Fruit fly (Drosophila melanogaster) whole organism, embryonic: ENCODE results near the gene nod.

Experiments used
- Ada2b ChIP-seq: fragments of 200-800 bp; sonication (Bioruptor generic); IDR thresholded peaks from 2 replicates; pipeline ENCODE4 v1.3.6; 2022; ENCODE audit warnings: missing biosample characterization, missing genetic modification characterization
- Awh ChIP-seq: fragments of 200-800 bp; sonication (Bioruptor generic); IDR thresholded peaks from 2 replicates; pipeline ENCODE4, ENCODE4 v1.3.6; 2022; ENCODE audit warnings: missing biosample characterization, missing genetic modification characterization
- Blimp-1 ChIP-seq: fragments of 200-800 bp; sonication (Bioruptor generic); optimal IDR thresholded peaks from 3 replicates; lab custom pipeline; 2018; ENCODE audit warnings: missing biosample characterization, missing genetic modification characterization, mild to moderate bottlenecking, moderate library complexity, missing genetic modification reagents
- BtbVII ChIP-seq: fragments of 200-800 bp; sonication (Bioruptor generic); optimal IDR thresholded peaks from 3 replicates; lab custom pipeline; 2017; ENCODE audit warnings: missing biosample characterization, mild to moderate bottlenecking, missing genetic modification characterization
- CG10431 ChIP-seq: fragments of 200-800 bp; sonication (Bioruptor generic); optimal IDR thresholded peaks from 3 replicates; lab custom pipeline; 2018; ENCODE audit warnings: missing biosample characterization, mild to moderate bottlenecking, missing genetic modification characterization
- CG11504 ChIP-seq: fragments of 200-800 bp; sonication (Bioruptor generic); optimal IDR thresholded peaks from 3 replicates; lab custom pipeline; 2019; ENCODE audit warnings: missing biosample characterization, mild to moderate bottlenecking, missing genetic modification characterization, moderate library complexity
- CG11723 ChIP-seq: fragments of 200-800 bp; sonication (Bioruptor generic); optimal IDR thresholded peaks from 2 replicates; lab custom pipeline; 2017; ENCODE audit warnings: missing biosample characterization, mild to moderate bottlenecking, missing genetic modification characterization
- CG13624 ChIP-seq: fragments of 200-800 bp; sonication (Bioruptor generic); optimal IDR thresholded peaks from 2 replicates; lab custom pipeline; 2016; ENCODE audit warnings: missing biosample characterization, missing genetic modification characterization
- CG13894 ChIP-seq: fragments of 200-800 bp; sonication (Bioruptor generic); optimal IDR thresholded peaks from 3 replicates; lab custom pipeline; 2018; ENCODE audit warnings: missing biosample characterization, mild to moderate bottlenecking, missing genetic modification characterization, moderate library complexity
- CG15011 ChIP-seq: fragments of 200-800 bp; sonication (Bioruptor generic); optimal IDR thresholded peaks from 3 replicates; lab custom pipeline; 2018; ENCODE audit warnings: missing biosample characterization, mild to moderate bottlenecking, missing genetic modification characterization
- CG15696 ChIP-seq: fragments of 200-800 bp; sonication (Bioruptor generic); optimal IDR thresholded peaks from 2 replicates; lab custom pipeline; 2019; ENCODE audit warnings: missing biosample characterization, mild to moderate bottlenecking, missing genetic modification characterization, moderate library complexity
- CG2678 ChIP-seq: fragments of 200-800 bp; sonication (Bioruptor generic); optimal IDR thresholded peaks from 3 replicates; lab custom pipeline; 2019; ENCODE audit warnings: missing biosample characterization, mild to moderate bottlenecking, missing genetic modification characterization, moderate library complexity
- CG34224 ChIP-seq: fragments of 200-800 bp; sonication (Bioruptor generic); IDR thresholded peaks from 3 replicates; pipeline ENCODE4 v1.3.6; 2022; ENCODE audit warnings: missing biosample characterization, missing genetic modification characterization; ENCODE audit not compliant: partially characterized antibody
- CG34376 ChIP-seq: fragments of 200-800 bp; sonication (Bioruptor generic); optimal IDR thresholded peaks from 2 replicates; lab custom pipeline; 2018; ENCODE audit warnings: missing biosample characterization, mild to moderate bottlenecking, missing genetic modification characterization
- CG4854 ChIP-seq: fragments of 200-800 bp; sonication (Bioruptor generic); optimal IDR thresholded peaks from 2 replicates; lab custom pipeline; 2016; ENCODE audit warnings: missing biosample characterization, missing genetic modification characterization, inconsistent platforms
- CG6272 ChIP-seq: fragments of 200-800 bp; sonication (Bioruptor generic); IDR thresholded peaks from 2 replicates; pipeline ENCODE4 v1.3.6; 2022; ENCODE audit warnings: missing biosample characterization, missing genetic modification characterization
- CG6791 ChIP-seq: fragments of 200-800 bp; sonication (Bioruptor generic); IDR thresholded peaks from 3 replicates; pipeline ENCODE4 v1.3.6; 2022; ENCODE audit warnings: missing biosample characterization, missing genetic modification characterization; ENCODE audit not compliant: partially characterized antibody
- CG7271 ChIP-seq: fragments of 200-800 bp; sonication (Bioruptor generic); optimal IDR thresholded peaks from 2 replicates; lab custom pipeline; 2018; ENCODE audit warnings: missing biosample characterization, mild to moderate bottlenecking, missing genetic modification characterization, moderate library complexity
- CG7556 ChIP-seq: fragments of 200-800 bp; sonication (Bioruptor generic); optimal IDR thresholded peaks from 2 replicates; lab custom pipeline; 2017; ENCODE audit warnings: missing biosample characterization, mild to moderate bottlenecking, missing genetic modification characterization
- CG8359 ChIP-seq: fragments of 200-800 bp; sonication (Bioruptor generic); optimal IDR thresholded peaks from 2 replicates; lab custom pipeline; 2017; ENCODE audit warnings: missing biosample characterization, mild to moderate bottlenecking, missing genetic modification characterization, borderline replicate concordance
- Camta ChIP-seq: fragments of 200-800 bp; sonication (Bioruptor generic); optimal IDR thresholded peaks from 2 replicates; lab custom pipeline; 2016; ENCODE audit warnings: missing biosample characterization, missing genetic modification characterization
- Elba2 ChIP-seq: fragments of 200-800 bp; sonication (Bioruptor generic); optimal IDR thresholded peaks from 3 replicates; lab custom pipeline; 2016; ENCODE audit warnings: missing biosample characterization, missing genetic modification characterization
- Ets97D ChIP-seq: fragments of 200-800 bp; sonication (Bioruptor generic); optimal IDR thresholded peaks from 3 replicates; lab custom pipeline; 2016; ENCODE audit warnings: missing biosample characterization, missing genetic modification characterization
- GATAe ChIP-seq: fragments of 200-800 bp; sonication (Bioruptor generic); conservative IDR thresholded peaks from 2 replicates; pipeline ENCODE4 v1.3.6; 2022; ENCODE audit warnings: missing biosample characterization, missing genetic modification characterization
- HLHmδ ChIP-seq: fragments of 200-800 bp; sonication (Bioruptor generic); optimal IDR thresholded peaks from 2 replicates; lab custom pipeline; 2018; ENCODE audit warnings: missing biosample characterization, mild to moderate bottlenecking, missing genetic modification characterization, moderate library complexity
- Hr3 ChIP-seq: fragments of 200-800 bp; sonication (Bioruptor generic); optimal IDR thresholded peaks from 3 replicates; lab custom pipeline; 2016; ENCODE audit warnings: missing biosample characterization, missing genetic modification characterization
- Myb ChIP-seq: fragments of 200-800 bp; sonication (Bioruptor generic); optimal IDR thresholded peaks from 2 replicates; lab custom pipeline; 2016; ENCODE audit warnings: missing biosample characterization, missing genetic modification characterization
- Rx ChIP-seq: fragments of 200-800 bp; sonication (Bioruptor generic); IDR thresholded peaks from 2 replicates; pipeline ENCODE4 v1.3.6; 2022; ENCODE audit warnings: missing biosample characterization, missing genetic modification characterization
- Side ChIP-seq: fragments of 200-800 bp; sonication (Bioruptor generic); optimal IDR thresholded peaks from 2 replicates; lab custom pipeline; 2016; ENCODE audit warnings: missing biosample characterization, missing genetic modification characterization
- Six4 ChIP-seq: fragments of 200-800 bp; sonication (Bioruptor generic); optimal IDR thresholded peaks from 2 replicates; lab custom pipeline; 2016; ENCODE audit warnings: missing biosample characterization, missing genetic modification characterization
- Spps ChIP-seq: fragments of 200-800 bp; sonication (Bioruptor generic); optimal IDR thresholded peaks from 2 replicates; lab custom pipeline; 2018; ENCODE audit warnings: missing biosample characterization, mild to moderate bottlenecking, missing genetic modification characterization
- al ChIP-seq: fragments of 200-800 bp; sonication (Bioruptor generic); IDR thresholded peaks from 2 replicates; pipeline ENCODE4 v1.3.6; 2022; ENCODE audit warnings: missing biosample characterization, missing genetic modification characterization
- da ChIP-seq: fragments of 200-800 bp; sonication (Bioruptor generic); optimal IDR thresholded peaks from 2 replicates; lab custom pipeline; 2016; ENCODE audit warnings: missing biosample characterization, missing genetic modification characterization
- dmrt11E ChIP-seq: fragments of 200-800 bp; sonication (Bioruptor generic); optimal IDR thresholded peaks from 3 replicates; lab custom pipeline; 2018; ENCODE audit warnings: missing biosample characterization, mild to moderate bottlenecking, missing genetic modification characterization, moderate library complexity
- eve ChIP-seq, 2 experiments: fragments of >200 bp; optimal IDR thresholded peaks; 2 replicates each; lab custom pipeline; 2017; ENCODE audit warnings: missing biosample characterization in 2 of 2, missing genetic modification characterization in 2 of 2
- gem ChIP-seq: fragments of 200-800 bp; sonication (Bioruptor generic); optimal IDR thresholded peaks from 2 replicates; lab custom pipeline; 2019; ENCODE audit warnings: missing biosample characterization, mild to moderate bottlenecking, missing genetic modification characterization, moderate library complexity
- hth ChIP-seq: fragments of >200 bp; optimal IDR thresholded peaks from 2 replicates; lab custom pipeline; 2017; ENCODE audit warnings: inconsistent platforms
- insv ChIP-seq, 2 experiments: fragments of 200-800 bp; sonication (Bioruptor generic); optimal IDR thresholded peaks; 3 replicates each; lab custom pipeline; 2016 to 2018; ENCODE audit warnings: missing biosample characterization in 2 of 2, missing genetic modification characterization in 2 of 2
- nom ChIP-seq: fragments of 200-800 bp; sonication (Bioruptor generic); optimal IDR thresholded peaks from 2 replicates; lab custom pipeline; 2017; ENCODE audit warnings: missing biosample characterization, missing genetic modification characterization, mild to moderate bottlenecking, moderate library complexity, missing genetic modification reagents
- pita ChIP-seq: fragments of 200-800 bp; sonication (Bioruptor generic); optimal IDR thresholded peaks from 2 replicates; lab custom pipeline; 2017; ENCODE audit warnings: missing biosample characterization, mild to moderate bottlenecking, missing genetic modification characterization
- psq ChIP-seq: fragments of 200-800 bp; sonication (Bioruptor generic); optimal IDR thresholded peaks from 2 replicates; lab custom pipeline; 2017; ENCODE audit warnings: missing biosample characterization, missing genetic modification characterization
- sens ChIP-seq: fragments of 200-800 bp; sonication (Bioruptor generic); peaks from one replicate; lab custom pipeline; 2016; ENCODE audit warnings: missing biosample characterization, missing genetic modification characterization
- sisA ChIP-seq: fragments of 200-800 bp; sonication (Bioruptor generic); IDR thresholded peaks from 2 replicates; pipeline ENCODE4 v1.3.6; 2022; ENCODE audit warnings: missing biosample characterization, missing genetic modification characterization
- stwl ChIP-seq: fragments of 200-800 bp; sonication (Bioruptor generic); optimal IDR thresholded peaks from 3 replicates; lab custom pipeline; 2018; ENCODE audit warnings: missing biosample characterization, mild to moderate bottlenecking, missing genetic modification characterization, moderate library complexity
- tap ChIP-seq: fragments of 200-800 bp; optimal IDR thresholded peaks from 3 replicates; lab custom pipeline; 2019; ENCODE audit warnings: missing biosample characterization, mild to moderate bottlenecking, missing genetic modification characterization, moderate library complexity
- tna ChIP-seq: fragments of 200-800 bp; sonication (Bioruptor generic); IDR thresholded peaks from 2 replicates; pipeline ENCODE4 v1.3.6; 2022; ENCODE audit warnings: missing biosample characterization, missing genetic modification characterization; ENCODE audit not compliant: partially characterized antibody
- unpg ChIP-seq: fragments of 200-800 bp; sonication (Bioruptor generic); optimal IDR thresholded peaks from 3 replicates; lab custom pipeline; 2018; ENCODE audit warnings: missing biosample characterization, mild to moderate bottlenecking, missing genetic modification characterization, moderate library complexity
- wor ChIP-seq: fragments of 200-800 bp; sonication (Bioruptor generic); IDR thresholded peaks from 2 replicates; pipeline ENCODE4 v1.3.6; 2022; ENCODE audit warnings: missing biosample characterization, missing genetic modification characterization
- zf30C ChIP-seq: fragments of 200-800 bp; sonication (Bioruptor generic); optimal IDR thresholded peaks from 3 replicates; lab custom pipeline; 2018; ENCODE audit warnings: missing biosample characterization, mild to moderate bottlenecking, missing genetic modification characterization
- zfh1 ChIP-seq: fragments of 200-800 bp; sonication (Bioruptor generic); IDR thresholded peaks from 3 replicates; pipeline ENCODE4 v1.3.6; 2022; ENCODE audit warnings: missing biosample characterization, missing genetic modification characterization

nod gene

dm6 chrX:11628986-11629571 is 48.5 kb downstream of the nod start (continued):
- TF ChIP-seq unpg (GFP tag; lab: Kevin White, UChicago) (peak; percentile 68), CG7556 (GFP tag; lab: Kevin White, UChicago) (peak; percentile 52), zf30C (peak; percentile 70), HLHmδ (no peak), al (GFP tag; lab: Robert Waterston, UW) (no peak), tna (GFP tag; lab: Robert Waterston, UW) (no peak), psq (peak; percentile 29), zfh1 (GFP tag; lab: Robert Waterston, UW) (peak; percentile 81), CG4854 (GFP tag; lab: Kevin White, UChicago) (no peak), CG8359 (GFP tag; lab: Kevin White, UChicago) (peak; percentile 23), GATAe (GFP tag; lab: Robert Waterston, UW) (no peak), Myb (GFP tag; lab: Kevin White, UChicago) (no peak), CG6272 (GFP tag; lab: Robert Waterston, UW) (0 out of 2 replicates have a peak, but pooled peaks have one; percentile 30), CG13894 (no peak), CG13624 (no peak), CG34376 (GFP tag; lab: Kevin White, UChicago) (no peak), CG15696 (peak; percentile 39), Awh (GFP tag; lab: Robert Waterston, UW) (peak; percentile 71), Spps (peak; percentile 67), stwl (peak; percentile 21), insv (GFP tag; optimal IDR thresholded peaks at IDR 0.05; lab: Kevin White, UChicago) (no peak), eve (GFP tag; optimal IDR thresholded peaks at IDR 0.05; lab: Kevin White, UChicago) (peak in 1 of 2 experiments; percentile 80), Side (GFP tag; lab: Kevin White, UChicago) (no peak), Ada2b (peak; percentile 54), CG6791 (no peak), CG11723 (peak; percentile 28), CG10431 (GFP tag; lab: Kevin White, UChicago) (peak; percentile 1), da (GFP tag; lab: Kevin White, UChicago) (no peak), Blimp-1 (GFP tag; lab: Kevin White, UChicago) (peak; percentile 73), Elba2 (GFP tag; lab: Kevin White, UChicago) (no peak), Camta (peak; percentile 48), Rx (GFP tag; lab: Robert Waterston, UW) (peak; percentile 63; the same call in 1 of the 2 replicates), nom (GFP tag; lab: Kevin White, UChicago) (no peak), tap (tag; lab: Kevin White, UChicago) (peak; percentile 35), Six4 (GFP tag; lab: Kevin White, UChicago) (peak; percentile 29), hth (no peak), Hr3 (GFP tag; lab: Kevin White, UChicago) (peak; percentile 14), gem (tag; lab: Kevin White, UChicago) (peak; percentile 77), pita (GFP tag; lab: Kevin White, UChicago) (no peak), CG34224 (GFP tag; lab: Robert Waterston, UW) (no peak), dmrt11E (tag; lab: Kevin White, UChicago) (peak; percentile 83), CG2678 (peak; percentile 60), sisA (peak; percentile 62), BtbVII (GFP tag; lab: Kevin White, UChicago) (no peak), CG11504 (tag; lab: Kevin White, UChicago) (peak; percentile 66), sens (GFP tag; lab: Kevin White, UChicago) (peak; percentile 94), Ets97D (GFP tag; lab: Kevin White, UChicago) (no peak), CG7271 (tag; lab: Kevin White, UChicago) (no peak), wor (GFP tag; lab: Robert Waterston, UW) (peak; percentile 38; the same call in 1 of the 2 replicates), CG15011 (GFP tag; lab: Kevin White, UChicago) (no peak)
